Fruit fly (Drosophila melanogaster) whole organism, embryonic: ENCODE measurements around the gene CG17199.

Experiments
- Atf3 ChIP-seq: fragments of 200-800 bp; sonication (Bioruptor generic); optimal IDR thresholded peaks from 3 replicates; lab custom pipeline; 2016; ENCODE audit warnings: missing biosample characterization, missing genetic modification characterization
- CG10274 ChIP-seq: fragments of 200-800 bp; sonication (Bioruptor generic); optimal IDR thresholded peaks from 3 replicates; lab custom pipeline; 2017; ENCODE audit warnings: missing biosample characterization, mild to moderate bottlenecking, missing genetic modification characterization
- CG10654 ChIP-seq: fragments of 200-800 bp; sonication (Bioruptor generic); optimal IDR thresholded peaks from 2 replicates; lab custom pipeline; 2016; ENCODE audit warnings: missing biosample characterization, missing genetic modification characterization
- CG10979 ChIP-seq: fragments of 200-800 bp; sonication (Bioruptor generic); optimal IDR thresholded peaks from 2 replicates; lab custom pipeline; 2018; ENCODE audit warnings: missing biosample characterization, mild to moderate bottlenecking, missing genetic modification characterization, moderate library complexity
- CG11093 ChIP-seq: fragments of 200-800 bp; sonication (Bioruptor generic); IDR thresholded peaks from 3 replicates; pipeline ENCODE4 v1.3.6; 2022; ENCODE audit warnings: missing biosample characterization, missing genetic modification characterization
- CG15514 ChIP-seq: fragments of 200-800 bp; sonication (Bioruptor generic); optimal IDR thresholded peaks from 3 replicates; lab custom pipeline; 2017; ENCODE audit warnings: missing biosample characterization, missing genetic modification characterization, mild to moderate bottlenecking, moderate library complexity, missing genetic modification reagents
- CG1603 ChIP-seq: fragments of 200-800 bp; sonication (Bioruptor generic); optimal IDR thresholded peaks from 2 replicates; lab custom pipeline; 2019; ENCODE audit warnings: missing biosample characterization, mild to moderate bottlenecking, missing genetic modification characterization, moderate library complexity
- CG17802 ChIP-seq: fragments of 200-800 bp; sonication (Bioruptor generic); optimal IDR thresholded peaks from 2 replicates; lab custom pipeline; 2018; ENCODE audit warnings: missing biosample characterization, mild to moderate bottlenecking, missing genetic modification characterization, moderate library complexity
- CG32772 ChIP-seq: fragments of 200-800 bp; sonication (Bioruptor generic); IDR thresholded peaks from 2 replicates; pipeline ENCODE4 v1.3.6; 2022; ENCODE audit warnings: missing biosample characterization, missing genetic modification characterization
- CG34376 ChIP-seq: fragments of 200-800 bp; sonication (Bioruptor generic); optimal IDR thresholded peaks from 2 replicates; lab custom pipeline; 2018; ENCODE audit warnings: missing biosample characterization, mild to moderate bottlenecking, missing genetic modification characterization
- CG4360 ChIP-seq: fragments of 200-800 bp; sonication (Bioruptor generic); IDR thresholded peaks from 2 replicates; pipeline ENCODE4 v1.3.6; 2022; ENCODE audit warnings: missing biosample characterization, missing genetic modification characterization
- CG4820 ChIP-seq: fragments of 200-800 bp; sonication (Bioruptor generic); optimal IDR thresholded peaks from 3 replicates; lab custom pipeline; 2016; ENCODE audit warnings: missing biosample characterization, missing genetic modification characterization
- CG6765 ChIP-seq: fragments of 200-800 bp; sonication (Bioruptor generic); optimal IDR thresholded peaks from 3 replicates; lab custom pipeline; 2017; ENCODE audit warnings: missing biosample characterization, mild to moderate bottlenecking, missing genetic modification characterization
- CG7928 ChIP-seq: fragments of 200-800 bp; sonication (Bioruptor generic); optimal IDR thresholded peaks from 2 replicates; lab custom pipeline; 2017; ENCODE audit warnings: missing biosample characterization, mild to moderate bottlenecking, missing genetic modification characterization
- CG8290 ChIP-seq, 3 experiments: fragments of 200-800 bp; sonication (Bioruptor generic); optimal IDR thresholded peaks; 2 replicates each; lab custom pipeline; 2016 to 2019; ENCODE audit warnings: missing biosample characterization in 3 of 3, missing genetic modification characterization in 3 of 3, mild to moderate bottlenecking in 2 of 3, moderate library complexity in 1 of 3
- CG8359 ChIP-seq: fragments of 200-800 bp; sonication (Bioruptor generic); optimal IDR thresholded peaks from 2 replicates; lab custom pipeline; 2017; ENCODE audit warnings: missing biosample characterization, mild to moderate bottlenecking, missing genetic modification characterization, borderline replicate concordance
- Chrac-16 ChIP-seq: fragments of 200-800 bp; sonication (Bioruptor generic); optimal IDR thresholded peaks from 3 replicates; lab custom pipeline; 2016; ENCODE audit warnings: missing biosample characterization, missing genetic modification characterization
- Dp ChIP-seq: fragments of 200-800 bp; sonication (Bioruptor generic); optimal IDR thresholded peaks from 2 replicates; lab custom pipeline; 2018; ENCODE audit warnings: missing biosample characterization, mild to moderate bottlenecking, missing genetic modification characterization, moderate library complexity
- Drgx ChIP-seq: fragments of 200-800 bp; sonication (Bioruptor generic); IDR thresholded peaks from 2 replicates; pipeline ENCODE4 v1.3.6; 2022; ENCODE audit warnings: missing biosample characterization, missing genetic modification characterization
- Elba2 ChIP-seq: fragments of 200-800 bp; sonication (Bioruptor generic); optimal IDR thresholded peaks from 3 replicates; lab custom pipeline; 2016; ENCODE audit warnings: missing biosample characterization, missing genetic modification characterization
- Hr39 ChIP-seq: fragments of >200 bp; optimal IDR thresholded peaks from 2 replicates; lab custom pipeline; 2017
- Max ChIP-seq: fragments of 200-800 bp; sonication (Bioruptor generic); optimal IDR thresholded peaks from 2 replicates; lab custom pipeline; 2016; ENCODE audit warnings: missing biosample characterization, mild to moderate bottlenecking, missing genetic modification characterization
- Meics ChIP-seq: fragments of 200-800 bp; sonication (Bioruptor generic); optimal IDR thresholded peaks from 2 replicates; lab custom pipeline; 2017; ENCODE audit warnings: missing biosample characterization, mild to moderate bottlenecking, missing genetic modification characterization
- Myb ChIP-seq: fragments of 200-800 bp; sonication (Bioruptor generic); optimal IDR thresholded peaks from 2 replicates; lab custom pipeline; 2016; ENCODE audit warnings: missing biosample characterization, missing genetic modification characterization
- NfI ChIP-seq: fragments of 200-800 bp; sonication (Bioruptor generic); optimal IDR thresholded peaks from 3 replicates; lab custom pipeline; 2018; ENCODE audit warnings: missing biosample characterization, mild to moderate bottlenecking, missing genetic modification characterization, moderate library complexity
- Oli ChIP-seq: fragments of 200-800 bp; sonication (Bioruptor generic); optimal IDR thresholded peaks from 2 replicates; lab custom pipeline; 2018; ENCODE audit warnings: missing biosample characterization, mild to moderate bottlenecking, missing genetic modification characterization, moderate library complexity
- Ptx1 ChIP-seq: fragments of 200-800 bp; sonication (Bioruptor generic); IDR thresholded peaks from 2 replicates; pipeline ENCODE4 v1.3.6; 2022; ENCODE audit warnings: missing biosample characterization, missing genetic modification characterization
- Xrp1 ChIP-seq: fragments of 200-800 bp; sonication (Bioruptor generic); IDR thresholded peaks from 2 replicates; pipeline ENCODE4 v1.3.6; 2022; ENCODE audit warnings: missing biosample characterization, missing genetic modification characterization
- ab ChIP-seq: fragments of 200-800 bp; sonication (Bioruptor generic); optimal IDR thresholded peaks from 2 replicates; lab custom pipeline; 2016; ENCODE audit warnings: missing biosample characterization, missing genetic modification characterization
- chinmo ChIP-seq: fragments of 200-800 bp; sonication (Bioruptor generic); IDR thresholded peaks from 4 replicates; pipeline ENCODE4 v1.3.6; 2022; ENCODE audit warnings: missing biosample characterization, missing genetic modification characterization; ENCODE audit not compliant: partially characterized antibody
- chn ChIP-seq: fragments of 200-800 bp; sonication (Bioruptor generic); optimal IDR thresholded peaks from 2 replicates; lab custom pipeline; 2016; ENCODE audit warnings: missing biosample characterization, missing genetic modification characterization
- dysf ChIP-seq: fragments of 200-800 bp; sonication (Bioruptor generic); IDR thresholded peaks from 3 replicates; pipeline ENCODE4 v1.3.6; 2022; ENCODE audit warnings: missing biosample characterization, missing genetic modification characterization
- en ChIP-seq: fragments of 200-800 bp; sonication (Bioruptor generic); optimal IDR thresholded peaks from 2 replicates; lab custom pipeline; 2016; ENCODE audit warnings: missing biosample characterization, missing genetic modification characterization
- ewg ChIP-seq: fragments of 200-800 bp; sonication (Bioruptor generic); optimal IDR thresholded peaks from 3 replicates; lab custom pipeline; 2017; ENCODE audit warnings: mild to moderate bottlenecking, missing biosample characterization, missing genetic modification reagents, missing genetic modification characterization
- fd64A ChIP-seq: fragments of 200-800 bp; sonication (Bioruptor generic); optimal IDR thresholded peaks from 3 replicates; lab custom pipeline; 2018; ENCODE audit warnings: missing biosample characterization, mild to moderate bottlenecking, missing genetic modification characterization
- ham ChIP-seq: fragments of 200-800 bp; sonication (Bioruptor generic); IDR thresholded peaks from 2 replicates; pipeline ENCODE4 v1.3.6; 2022; ENCODE audit warnings: missing biosample characterization, missing genetic modification characterization
- hkb ChIP-seq, 2 experiments: fragments of 200-800 bp in 1 of 2; fragments of >200 bp in 1 of 2; sonication (Bioruptor generic) in 1 of 2; IDR thresholded peaks in 1 of 2; optimal IDR thresholded peaks in 1 of 2; 2 replicates each; pipeline versions ENCODE4 v1.3.6 to Lab custom; 2017 to 2022; ENCODE audit warnings: missing biosample characterization in 1 of 2, missing genetic modification characterization in 1 of 2
- kah ChIP-seq: fragments of 200-800 bp; sonication (Bioruptor generic); optimal IDR thresholded peaks from 2 replicates; lab custom pipeline; 2018; ENCODE audit warnings: missing biosample characterization, mild to moderate bottlenecking, missing genetic modification characterization
- kni ChIP-seq: fragments of 200-800 bp; sonication (Bioruptor generic); optimal IDR thresholded peaks from 3 replicates; lab custom pipeline; 2017; ENCODE audit warnings: mild to moderate bottlenecking, missing biosample characterization, missing genetic modification reagents, missing genetic modification characterization
- lilli ChIP-seq: fragments of 200-800 bp; sonication (Bioruptor generic); optimal IDR thresholded peaks from 3 replicates; lab custom pipeline; 2016; ENCODE audit warnings: missing biosample characterization, missing genetic modification characterization
- lov ChIP-seq, 2 experiments: fragments of 200-800 bp in 1 of 2; fragments of >200 bp in 1 of 2; sonication (Bioruptor generic) in 1 of 2; IDR thresholded peaks in 1 of 2; optimal IDR thresholded peaks in 1 of 2; 2 replicates in 1 of 2; 3 replicates in 1 of 2; pipeline versions ENCODE4 v1.3.6 to Lab custom; 2017 to 2022; ENCODE audit warnings: missing biosample characterization in 1 of 2, missing genetic modification characterization in 1 of 2
- luna ChIP-seq: fragments of 200-800 bp; sonication (Bioruptor generic); optimal IDR thresholded peaks from 2 replicates; lab custom pipeline; 2016; ENCODE audit warnings: missing biosample characterization, missing genetic modification characterization
- nerfin-2 ChIP-seq: fragments of 200-800 bp; sonication (Bioruptor generic); IDR thresholded peaks from 2 replicates; pipeline ENCODE4 v1.3.6; 2022; ENCODE audit warnings: missing biosample characterization, missing genetic modification characterization; ENCODE audit not compliant: partially characterized antibody
- otp ChIP-seq: fragments of 200-800 bp; sonication (Bioruptor generic); IDR thresholded peaks from 3 replicates; pipeline ENCODE4, ENCODE4 v1.3.6; 2022; ENCODE audit warnings: missing biosample characterization, missing genetic modification characterization
- pum ChIP-seq: fragments of 200-800 bp; sonication (Bioruptor generic); optimal IDR thresholded peaks from 2 replicates; lab custom pipeline; 2016; ENCODE audit warnings: missing biosample characterization, missing genetic modification characterization
- sob ChIP-seq: fragments of 200-800 bp; sonication (Bioruptor generic); IDR thresholded peaks from 2 replicates; pipeline ENCODE4 v1.3.6; 2022; ENCODE audit warnings: missing biosample characterization, missing genetic modification characterization
- sqz ChIP-seq: fragments of 200-800 bp; sonication (Bioruptor generic); optimal IDR thresholded peaks from 3 replicates; lab custom pipeline; 2018; ENCODE audit warnings: missing biosample characterization, mild to moderate bottlenecking, missing genetic modification characterization

Gene CG17199

DNA sequence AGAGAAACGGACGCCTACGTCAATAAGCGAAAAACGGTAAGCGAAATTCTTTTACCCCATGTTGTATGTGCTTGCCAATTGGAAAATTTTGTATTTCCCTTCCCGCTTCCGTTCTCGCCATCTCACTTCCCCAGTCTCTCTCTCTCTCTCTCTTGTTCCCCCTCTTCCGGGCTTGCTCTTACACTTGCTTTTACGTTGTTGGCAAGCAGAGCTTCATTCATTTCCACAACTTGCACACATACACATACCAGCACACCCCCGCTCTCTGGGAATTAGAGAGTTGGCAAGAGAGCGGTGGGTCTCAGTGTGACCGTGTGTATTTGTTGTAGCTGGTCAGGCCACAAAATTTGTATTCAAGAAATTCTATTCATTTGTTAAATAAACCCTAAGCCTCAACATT lies 44.2 kb upstream of the CG17199 start (continued):
- TF ChIP-seq sqz: no peak
- TF ChIP-seq Drgx: 0 out of 2 replicates have a peak, but pooled peaks have one; percentile 17
- no peak for TF ChIP-seq Meics (GFP tag; lab: Kevin White, UChicago)
- TF ChIP-seq dysf (GFP tag; lab: Robert Waterston, UW): no peak
- no peak for TF ChIP-seq ab (GFP tag; lab: Kevin White, UChicago)
- TF ChIP-seq CG10654 (GFP tag; lab: Kevin White, UChicago): no peak
- no peak for TF ChIP-seq Chrac-16 (GFP tag; lab: Kevin White, UChicago)
- no peak for TF ChIP-seq Max (GFP tag; lab: Kevin White, UChicago)
- no peak for TF ChIP-seq CG8290 (GFP tag; optimal IDR thresholded peaks at IDR 0.05; lab: Kevin White, UChicago)
- TF ChIP-seq CG8290 (tag; optimal IDR thresholded peaks at IDR 0.05; lab: Kevin White, UChicago): peak in 1 of 2 experiments; percentile 46
- no peak for TF ChIP-seq Ptx1 (GFP tag; lab: Robert Waterston, UW)
- TF ChIP-seq Oli (tag; lab: Kevin White, UChicago): no peak
- peak; percentile 21 for TF ChIP-seq kah (GFP tag; lab: Kevin White, UChicago)
- TF ChIP-seq sob (GFP tag; lab: Robert Waterston, UW): 0 out of 2 replicates have a peak, but pooled peaks have one; percentile 8
- no peak for TF ChIP-seq hkb (optimal IDR thresholded peaks at IDR 0.05; lab: Kevin White, UChicago)
- no peak for TF ChIP-seq hkb (GFP tag; IDR thresholded peaks at IDR 0.05; lab: Robert Waterston, UW)
- no peak for TF ChIP-seq chn (GFP tag; lab: Kevin White, UChicago)
- no peak for TF ChIP-seq ewg (GFP tag; lab: Kevin White, UChicago)
- no peak for TF ChIP-seq CG8359 (GFP tag; lab: Kevin White, UChicago)
- TF ChIP-seq NfI (GFP tag; lab: Kevin White, UChicago): no peak
- TF ChIP-seq CG1603 (tag; lab: Kevin White, UChicago): no peak
- peak; percentile 77 for TF ChIP-seq Elba2 (GFP tag; lab: Kevin White, UChicago)
- TF ChIP-seq CG4360 (GFP tag; lab: Robert Waterston, UW): no peak
- TF ChIP-seq kni (GFP tag; lab: Kevin White, UChicago): no peak

DNA sequence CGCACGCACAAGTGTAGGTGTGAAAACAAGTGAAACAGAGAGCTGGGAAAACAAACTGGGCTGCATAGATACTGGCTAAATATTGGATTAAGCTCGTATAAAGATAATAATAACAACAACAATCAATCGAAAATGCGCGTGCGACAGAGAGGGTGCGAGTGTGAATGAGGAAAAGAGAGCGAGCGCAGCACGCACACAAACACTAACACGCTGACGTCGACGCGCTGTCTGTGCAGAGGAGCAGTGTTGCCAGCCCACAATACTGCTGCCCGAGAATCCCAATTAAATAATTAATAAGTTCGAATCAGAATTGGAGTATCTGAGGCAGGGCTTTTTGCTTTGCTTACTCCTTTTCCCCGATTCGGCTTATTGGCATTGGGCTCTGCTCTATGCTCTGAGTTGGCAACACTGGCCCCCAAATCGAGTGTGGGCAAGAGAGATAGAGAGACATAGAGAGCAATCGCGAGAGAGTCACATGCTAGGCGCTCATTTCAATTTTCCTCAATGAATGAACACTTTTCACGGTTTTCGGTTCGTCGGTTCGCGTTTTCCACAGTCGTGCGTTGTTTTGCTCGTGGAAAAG lies 43.5 kb upstream of the CG17199 start:
- no peak for TF ChIP-seq nerfin-2
- TF ChIP-seq CG11093 (GFP tag; lab: Robert Waterston, UW): peak; percentile 83; the same call in 2 of the 3 replicates
- TF ChIP-seq CG32772: peak; percentile 88; the same call in 1 of the 2 replicates
- peak; percentile 43 for TF ChIP-seq CG6765
- no peak for TF ChIP-seq luna
- TF ChIP-seq CG7928 (GFP tag; lab: Kevin White, UChicago): peak; percentile 43
- peak; percentile 60; the same call in 2 of the 4 replicates for TF ChIP-seq chinmo (GFP tag; lab: Robert Waterston, UW)
- TF ChIP-seq Elba2 (GFP tag; lab: Kevin White, UChicago): peak; percentile 98
- peak; percentile 91 for TF ChIP-seq Xrp1
- TF ChIP-seq Myb (GFP tag; lab: Kevin White, UChicago): peak; percentile 66
- peak; percentile 46 for TF ChIP-seq ab (GFP tag; lab: Kevin White, UChicago)
- TF ChIP-seq CG17802 (tag; lab: Kevin White, UChicago): peak; percentile 54
- TF ChIP-seq Dp (GFP tag; lab: Kevin White, UChicago): no peak
- peak; percentile 94 for TF ChIP-seq lilli (GFP tag; lab: Kevin White, UChicago)
- TF ChIP-seq Atf3 (GFP tag; lab: Kevin White, UChicago): peak; percentile 69
- TF ChIP-seq CG4820 (GFP tag; lab: Kevin White, UChicago): peak; percentile 82
- peak; percentile 79 for TF ChIP-seq pum
- TF ChIP-seq CG10274 (GFP tag; lab: Kevin White, UChicago): peak; percentile 42
- 0 out of 2 replicates have a peak, but pooled peaks have one; percentile 49 for TF ChIP-seq ham (GFP tag; lab: Robert Waterston, UW)
- TF ChIP-seq fd64A (GFP tag; lab: Kevin White, UChicago): peak; percentile 63
- peak; percentile 77 for TF ChIP-seq en (GFP tag; lab: Kevin White, UChicago)
- no peak for TF ChIP-seq lov (optimal IDR thresholded peaks at IDR 0.05; lab: Kevin White, UChicago)
- TF ChIP-seq lov (GFP tag; IDR thresholded peaks at IDR 0.05; lab: Robert Waterston, UW): peak; percentile 91
- TF ChIP-seq CG15514 (GFP tag; lab: Kevin White, UChicago): peak; percentile 82
- peak; percentile 96 for TF ChIP-seq Drgx
- no peak for TF ChIP-seq CG34376 (GFP tag; lab: Kevin White, UChicago)
- TF ChIP-seq Hr39 (lab: Kevin White, UChicago): no peak
- TF ChIP-seq CG10979 (tag; lab: Kevin White, UChicago): peak; percentile 72
- peak; percentile 90 for TF ChIP-seq otp (GFP tag; lab: Robert Waterston, UW)
